Fruit fly (Drosophila melanogaster) whole organism, embryonic: ENCODE measurements around the gene CG15040.

Experiments
- C15 ChIP-seq: fragments of 200-800 bp; sonication (Bioruptor generic); IDR thresholded peaks from 3 replicates; pipeline ENCODE4 v1.3.6; 2022; ENCODE audit warnings: missing biosample characterization, missing genetic modification characterization
- CG10274 ChIP-seq: fragments of 200-800 bp; sonication (Bioruptor generic); optimal IDR thresholded peaks from 3 replicates; lab custom pipeline; 2017; ENCODE audit warnings: missing biosample characterization, mild to moderate bottlenecking, missing genetic modification characterization
- CG12299 ChIP-seq: fragments of 200-800 bp; sonication (Bioruptor generic); optimal IDR thresholded peaks from 2 replicates; lab custom pipeline; 2018; ENCODE audit warnings: missing biosample characterization, mild to moderate bottlenecking, missing genetic modification characterization
- CG12391 ChIP-seq: fragments of 200-800 bp; sonication (Bioruptor generic); optimal IDR thresholded peaks from 3 replicates; lab custom pipeline; 2018; ENCODE audit warnings: missing biosample characterization, mild to moderate bottlenecking, missing genetic modification characterization, moderate library complexity
- CG14014 ChIP-seq: fragments of 200-800 bp; sonication (Bioruptor generic); IDR thresholded peaks from 2 replicates; pipeline ENCODE4 v1.3.6; 2022; ENCODE audit warnings: missing biosample characterization, missing genetic modification characterization
- CG14667 ChIP-seq: fragments of 200-800 bp; sonication (Bioruptor generic); IDR thresholded peaks from 2 replicates; pipeline ENCODE4 v1.3.6; 2022; ENCODE audit warnings: missing biosample characterization, missing genetic modification characterization
- CG18599 ChIP-seq: fragments of 200-800 bp; sonication (Bioruptor generic); optimal IDR thresholded peaks from 3 replicates; lab custom pipeline; 2017; ENCODE audit warnings: missing biosample characterization, missing genetic modification characterization, mild to moderate bottlenecking, moderate library complexity, missing genetic modification reagents
- CG2129 ChIP-seq: fragments of 200-800 bp; sonication (Bioruptor generic); IDR thresholded peaks from 2 replicates; pipeline ENCODE4 v1.3.6; 2022; ENCODE audit warnings: missing biosample characterization, missing genetic modification characterization; ENCODE audit not compliant: partially characterized antibody
- CG2678 ChIP-seq: fragments of 200-800 bp; sonication (Bioruptor generic); optimal IDR thresholded peaks from 3 replicates; lab custom pipeline; 2019; ENCODE audit warnings: missing biosample characterization, mild to moderate bottlenecking, missing genetic modification characterization, moderate library complexity
- CG7556 ChIP-seq: fragments of 200-800 bp; sonication (Bioruptor generic); optimal IDR thresholded peaks from 2 replicates; lab custom pipeline; 2017; ENCODE audit warnings: missing biosample characterization, mild to moderate bottlenecking, missing genetic modification characterization
- CG8478 ChIP-seq: fragments of >200 bp; optimal IDR thresholded peaks from 2 replicates; lab custom pipeline; 2018
- CG9817 ChIP-seq: fragments of 200-800 bp; sonication (Bioruptor generic); optimal IDR thresholded peaks from 2 replicates; lab custom pipeline; 2018; ENCODE audit warnings: missing biosample characterization, mild to moderate bottlenecking, missing genetic modification characterization, moderate library complexity
- Chrac-16 ChIP-seq: fragments of 200-800 bp; sonication (Bioruptor generic); optimal IDR thresholded peaks from 3 replicates; lab custom pipeline; 2016; ENCODE audit warnings: missing biosample characterization, missing genetic modification characterization
- D19A ChIP-seq: fragments of 200-800 bp; optimal IDR thresholded peaks from 3 replicates; lab custom pipeline; 2019; ENCODE audit warnings: missing biosample characterization, mild to moderate bottlenecking, missing genetic modification characterization, moderate library complexity
- HLH3B ChIP-seq: fragments of 200-800 bp; sonication (Bioruptor generic); IDR thresholded peaks from 2 replicates; pipeline ENCODE4 v1.3.6; 2022; ENCODE audit warnings: missing biosample characterization, missing genetic modification characterization
- Hand ChIP-seq: fragments of 200-800 bp; sonication (Bioruptor generic); optimal IDR thresholded peaks from 2 replicates; lab custom pipeline; 2017; ENCODE audit warnings: mild to moderate bottlenecking, missing biosample characterization, missing genetic modification reagents, missing genetic modification characterization
- HmgD ChIP-seq: fragments of 200-800 bp; sonication (Bioruptor generic); optimal IDR thresholded peaks from 3 replicates; lab custom pipeline; 2016; ENCODE audit warnings: missing biosample characterization, missing genetic modification characterization
- Hmx ChIP-seq: fragments of 200-800 bp; sonication (Bioruptor generic); optimal IDR thresholded peaks from 2 replicates; lab custom pipeline; 2016; ENCODE audit warnings: missing biosample characterization, missing genetic modification characterization
- Hsf ChIP-seq: fragments of 200-800 bp; sonication (Bioruptor generic); optimal IDR thresholded peaks from 3 replicates; lab custom pipeline; 2016; ENCODE audit warnings: missing biosample characterization, missing genetic modification characterization
- MTF-1 ChIP-seq: fragments of 200-800 bp; sonication (Bioruptor generic); optimal IDR thresholded peaks from 2 replicates; lab custom pipeline; 2018; ENCODE audit warnings: missing biosample characterization, mild to moderate bottlenecking, missing genetic modification characterization, borderline replicate concordance
- Meics ChIP-seq: fragments of 200-800 bp; sonication (Bioruptor generic); optimal IDR thresholded peaks from 2 replicates; lab custom pipeline; 2017; ENCODE audit warnings: missing biosample characterization, mild to moderate bottlenecking, missing genetic modification characterization
- NK7.1 ChIP-seq: fragments of 200-800 bp; sonication (Bioruptor generic); optimal IDR thresholded peaks from 3 replicates; lab custom pipeline; 2016; ENCODE audit warnings: missing biosample characterization, missing genetic modification characterization
- Oli ChIP-seq: fragments of 200-800 bp; sonication (Bioruptor generic); optimal IDR thresholded peaks from 2 replicates; lab custom pipeline; 2018; ENCODE audit warnings: missing biosample characterization, mild to moderate bottlenecking, missing genetic modification characterization, moderate library complexity
- Ptx1 ChIP-seq: fragments of 200-800 bp; sonication (Bioruptor generic); IDR thresholded peaks from 2 replicates; pipeline ENCODE4 v1.3.6; 2022; ENCODE audit warnings: missing biosample characterization, missing genetic modification characterization
- Side ChIP-seq: fragments of 200-800 bp; sonication (Bioruptor generic); optimal IDR thresholded peaks from 2 replicates; lab custom pipeline; 2016; ENCODE audit warnings: missing biosample characterization, missing genetic modification characterization
- Sox102F ChIP-seq: fragments of 200-800 bp; sonication (Bioruptor generic); optimal IDR thresholded peaks from 2 replicates; lab custom pipeline; 2018; ENCODE audit warnings: missing biosample characterization, mild to moderate bottlenecking, missing genetic modification characterization, moderate library complexity
- Xbp1 ChIP-seq: fragments of 200-800 bp; sonication (Bioruptor generic); optimal IDR thresholded peaks from 3 replicates; lab custom pipeline; 2016; ENCODE audit warnings: missing biosample characterization, mild to moderate bottlenecking, missing genetic modification characterization
- al ChIP-seq: fragments of 200-800 bp; sonication (Bioruptor generic); IDR thresholded peaks from 2 replicates; pipeline ENCODE4 v1.3.6; 2022; ENCODE audit warnings: missing biosample characterization, missing genetic modification characterization
- ara ChIP-seq: fragments of 200-800 bp; sonication (Bioruptor generic); IDR thresholded peaks from 2 replicates; pipeline ENCODE4 v1.3.6; 2022; ENCODE audit warnings: missing biosample characterization, missing genetic modification characterization
- az2 ChIP-seq: fragments of 200-800 bp; sonication (Bioruptor generic); optimal IDR thresholded peaks from 3 replicates; lab custom pipeline; 2016; ENCODE audit warnings: missing biosample characterization, missing genetic modification characterization
- cad ChIP-seq: fragments of >200 bp; optimal IDR thresholded peaks from 2 replicates; lab custom pipeline; 2017; ENCODE audit warnings: missing biosample characterization, missing genetic modification characterization
- chif ChIP-seq, 2 experiments: fragments of 200-800 bp; sonication (Bioruptor generic); optimal IDR thresholded peaks; 3 replicates each; lab custom pipeline; 2016; ENCODE audit warnings: missing biosample characterization in 2 of 2, missing genetic modification characterization in 2 of 2
- ci ChIP-seq: fragments of 200-800 bp; sonication (Bioruptor generic); IDR thresholded peaks from 3 replicates; pipeline ENCODE4 v1.3.6; 2022; ENCODE audit warnings: missing biosample characterization, missing genetic modification characterization
- crol ChIP-seq: fragments of 200-800 bp; sonication (Bioruptor generic); IDR thresholded peaks from 2 replicates; pipeline ENCODE4 v1.3.6; 2022; ENCODE audit warnings: missing biosample characterization, missing genetic modification characterization
- dmrt99B ChIP-seq: fragments of 200-800 bp; sonication (Bioruptor generic); optimal IDR thresholded peaks from 2 replicates; lab custom pipeline; 2018; ENCODE audit warnings: missing biosample characterization, mild to moderate bottlenecking, missing genetic modification characterization, moderate library complexity
- dysf ChIP-seq: fragments of 200-800 bp; sonication (Bioruptor generic); IDR thresholded peaks from 3 replicates; pipeline ENCODE4 v1.3.6; 2022; ENCODE audit warnings: missing biosample characterization, missing genetic modification characterization
- en ChIP-seq: fragments of 200-800 bp; sonication (Bioruptor generic); optimal IDR thresholded peaks from 2 replicates; lab custom pipeline; 2016; ENCODE audit warnings: missing biosample characterization, missing genetic modification characterization
- eve ChIP-seq, 2 experiments: fragments of >200 bp; optimal IDR thresholded peaks; 2 replicates each; lab custom pipeline; 2017; ENCODE audit warnings: missing biosample characterization in 2 of 2, missing genetic modification characterization in 2 of 2
- kay ChIP-seq: fragments of 200-800 bp; sonication (Bioruptor generic); optimal IDR thresholded peaks from 2 replicates; lab custom pipeline; 2016; ENCODE audit warnings: missing biosample characterization, missing genetic modification characterization
- ken ChIP-seq: fragments of 200-800 bp; sonication (Bioruptor generic); IDR thresholded peaks from 3 replicates; pipeline ENCODE4 v1.3.6; 2022; ENCODE audit warnings: missing biosample characterization, missing genetic modification characterization
- lab ChIP-seq: fragments of 200-800 bp; sonication (Bioruptor generic); optimal IDR thresholded peaks from 3 replicates; lab custom pipeline; 2017; ENCODE audit warnings: missing biosample characterization, missing genetic modification characterization, mild to moderate bottlenecking, moderate library complexity, missing genetic modification reagents
- nerfin-2 ChIP-seq: fragments of 200-800 bp; sonication (Bioruptor generic); IDR thresholded peaks from 2 replicates; pipeline ENCODE4 v1.3.6; 2022; ENCODE audit warnings: missing biosample characterization, missing genetic modification characterization; ENCODE audit not compliant: partially characterized antibody
- org-1 ChIP-seq: fragments of 200-800 bp; sonication (Bioruptor generic); optimal IDR thresholded peaks from 2 replicates; lab custom pipeline; 2017; ENCODE audit warnings: missing biosample characterization, missing genetic modification characterization
- pan ChIP-seq, 4 experiments: fragments of >200 bp in 3 of 4; fragments of 200-800 bp in 1 of 4; sonication (Bioruptor generic) in 1 of 4; optimal IDR thresholded peaks in 3 of 4; IDR thresholded peaks in 1 of 4; 2 replicates each; pipeline versions ENCODE4 v1.3.6 to Lab custom; 2017 to 2022; ENCODE audit warnings: missing biosample characterization in 2 of 4, missing genetic modification characterization in 2 of 4, mixed read lengths in 1 of 4
- pb ChIP-seq: fragments of 200-800 bp; sonication (Bioruptor generic); optimal IDR thresholded peaks from 3 replicates; lab custom pipeline; 2016; ENCODE audit warnings: missing biosample characterization, missing genetic modification characterization
- phol ChIP-seq: fragments of 200-800 bp; sonication (Bioruptor generic); optimal IDR thresholded peaks from 3 replicates; lab custom pipeline; 2018; ENCODE audit warnings: missing biosample characterization, mild to moderate bottlenecking, missing genetic modification characterization, moderate library complexity
- pita ChIP-seq: fragments of 200-800 bp; sonication (Bioruptor generic); optimal IDR thresholded peaks from 2 replicates; lab custom pipeline; 2017; ENCODE audit warnings: missing biosample characterization, mild to moderate bottlenecking, missing genetic modification characterization
- row ChIP-seq: fragments of 200-800 bp; sonication (Bioruptor generic); IDR thresholded peaks from 3 replicates; pipeline ENCODE4 v1.3.6; 2022; ENCODE audit warnings: missing biosample characterization, missing genetic modification characterization
- sens ChIP-seq: fragments of 200-800 bp; sonication (Bioruptor generic); peaks from one replicate; lab custom pipeline; 2016; ENCODE audit warnings: missing biosample characterization, missing genetic modification characterization
- sisA ChIP-seq: fragments of 200-800 bp; sonication (Bioruptor generic); IDR thresholded peaks from 2 replicates; pipeline ENCODE4 v1.3.6; 2022; ENCODE audit warnings: missing biosample characterization, missing genetic modification characterization
- vvl ChIP-seq: fragments of 200-800 bp; sonication (Bioruptor generic); IDR thresholded peaks from 2 replicates; pipeline ENCODE4 v1.3.6; 2022; ENCODE audit warnings: missing biosample characterization, missing genetic modification characterization
- yki ChIP-seq: fragments of >200 bp; optimal IDR thresholded peaks from 3 replicates; lab custom pipeline; 2018

CG15040 gene

DNA sequence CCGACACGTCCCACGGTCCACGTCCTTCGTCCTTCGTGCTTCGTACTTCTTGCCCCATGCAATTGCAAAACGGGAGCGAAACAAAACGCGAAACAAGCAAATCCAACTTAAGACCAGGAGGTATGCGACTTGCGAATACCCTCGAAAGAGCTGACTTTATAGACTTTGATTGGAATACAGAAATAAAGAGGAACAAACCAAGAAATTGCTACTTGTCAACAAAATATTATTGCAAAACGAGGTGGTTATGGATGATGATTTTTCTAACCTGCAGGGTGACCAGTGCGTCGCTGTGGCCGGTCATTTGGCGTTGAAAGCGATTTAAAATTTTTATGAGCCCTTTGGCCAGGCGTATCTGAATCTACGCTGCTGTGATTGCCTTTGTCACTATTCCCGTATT is 4.0 kb downstream of the CG15040 start (continued):
- TF ChIP-seq Side: no peak
- no peak for TF ChIP-seq kay
- TF ChIP-seq CG14667 (GFP tag; lab: Robert Waterston, UW): no peak
- no peak for TF ChIP-seq nerfin-2 (GFP tag; lab: Robert Waterston, UW)
- peak; percentile 25 for TF ChIP-seq Oli
- TF ChIP-seq NK7.1 (GFP tag; lab: Kevin White, UChicago): no peak
- peak; percentile 81 for TF ChIP-seq CG10274 (GFP tag; lab: Kevin White, UChicago)
- TF ChIP-seq ara (GFP tag; lab: Robert Waterston, UW): no peak
- TF ChIP-seq Hsf (GFP tag; lab: Kevin White, UChicago): peak; percentile 1
- peak; percentile 38 for TF ChIP-seq phol (tag; lab: Kevin White, UChicago)
- TF ChIP-seq yki: no peak
- TF ChIP-seq Xbp1 (GFP tag; lab: Kevin White, UChicago): peak; percentile 18
- peak; percentile 44 for TF ChIP-seq sens (GFP tag; lab: Kevin White, UChicago)
- no peak for TF ChIP-seq crol
- no peak for TF ChIP-seq Hmx (GFP tag; lab: Kevin White, UChicago)
- TF ChIP-seq Sox102F: peak; percentile 10
- 0 out of 3 replicates have a peak, but pooled peaks have one; percentile 15 for TF ChIP-seq dysf (GFP tag; lab: Robert Waterston, UW)
- TF ChIP-seq az2 (GFP tag; lab: Kevin White, UChicago): no peak
- TF ChIP-seq HmgD (GFP tag; lab: Kevin White, UChicago): no peak
- no peak for TF ChIP-seq chif (GFP tag; optimal IDR thresholded peaks at IDR 0.05; lab: Kevin White, UChicago)
- no peak for TF ChIP-seq pan (optimal IDR thresholded peaks at IDR 0.05; lab: Kevin White, UChicago)
- peak in 1 of 2 experiments; percentile 12 for TF ChIP-seq pan (GFP tag; optimal IDR thresholded peaks at IDR 0.05 in 1 of 2, IDR thresholded peaks at IDR 0.05 in 1 of 2)
- TF ChIP-seq CG2678 (tag; lab: Kevin White, UChicago): no peak
- 0 out of 2 replicates have a peak, but pooled peaks have one; percentile 20 for TF ChIP-seq CG14014 (GFP tag; lab: Robert Waterston, UW)
- TF ChIP-seq CG8478 (lab: Kevin White, UChicago): no peak
- peak; percentile 47 for TF ChIP-seq D19A
- TF ChIP-seq Chrac-16: no peak
- no peak for TF ChIP-seq Hand
- no peak for TF ChIP-seq pb (GFP tag; lab: Kevin White, UChicago)
- peak; percentile 10; the same call in 1 of the 2 replicates for TF ChIP-seq HLH3B (GFP tag; lab: Robert Waterston, UW)
- TF ChIP-seq Ptx1 (GFP tag; lab: Robert Waterston, UW): peak; percentile 40
- peak; percentile 29 for TF ChIP-seq lab (GFP tag; lab: Kevin White, UChicago)
- peak; percentile 15 for TF ChIP-seq Meics (GFP tag; lab: Kevin White, UChicago)
- peak; percentile 1 for TF ChIP-seq CG12391 (tag; lab: Kevin White, UChicago)
- TF ChIP-seq cad (GFP tag; lab: Kevin White, UChicago): no peak
- no peak for TF ChIP-seq en (GFP tag; lab: Kevin White, UChicago)
- no peak for TF ChIP-seq MTF-1
- no peak for TF ChIP-seq sisA
- TF ChIP-seq CG2129 (GFP tag; lab: Robert Waterston, UW): no peak
- peak; percentile 58 for TF ChIP-seq row
- no peak for TF ChIP-seq CG12299 (tag; lab: Kevin White, UChicago)
- no peak for TF ChIP-seq pita (GFP tag; lab: Kevin White, UChicago)
- TF ChIP-seq CG18599 (GFP tag; lab: Kevin White, UChicago): peak; percentile 55
- TF ChIP-seq ken: 0 out of 3 replicates have a peak, but pooled peaks have one; percentile 9
- no peak for TF ChIP-seq al (GFP tag; lab: Robert Waterston, UW)
- no peak for TF ChIP-seq CG9817 (tag; lab: Kevin White, UChicago)
- peak; percentile 2 for TF ChIP-seq org-1 (GFP tag; lab: Kevin White, UChicago)
- TF ChIP-seq C15 (GFP tag; lab: Robert Waterston, UW): no peak
- TF ChIP-seq vvl (GFP tag; lab: Robert Waterston, UW): 0 out of 2 replicates have a peak, but pooled peaks have one; percentile 23
- no peak for TF ChIP-seq eve (GFP tag; optimal IDR thresholded peaks at IDR 0.05; lab: Kevin White, UChicago)
- TF ChIP-seq ci (GFP tag; lab: Robert Waterston, UW): no peak
- TF ChIP-seq dmrt99B: peak; percentile 43
- TF ChIP-seq CG7556 (GFP tag; lab: Kevin White, UChicago): peak; percentile 13
